Fruit fly (Drosophila melanogaster): ENCODE results near the gene CG4459.
A peak's percentile ranks its signal among the peaks of the same experiment; 100 is the strongest.

The CG4459 gene

DNA sequence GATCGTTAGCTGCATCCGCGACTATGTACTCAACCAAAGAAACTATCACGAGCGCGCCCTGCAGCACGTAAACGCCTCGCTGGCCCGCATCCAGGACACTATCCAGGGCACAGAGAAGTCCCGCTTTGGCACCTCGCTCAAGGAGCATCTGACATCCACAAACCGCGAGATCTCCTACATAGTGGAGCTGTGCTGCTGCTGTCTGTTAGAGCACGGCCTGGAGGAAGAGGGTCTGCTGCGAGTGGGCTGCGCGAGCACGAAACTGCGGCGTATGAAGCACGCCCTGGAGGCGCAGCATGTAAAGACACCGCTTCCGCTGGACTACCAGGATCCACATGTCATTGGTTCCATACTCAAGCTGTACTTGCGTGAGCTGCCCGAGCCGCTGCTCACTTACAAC is 17.4 kb downstream of the CG4459 start:
- TF ChIP-seq CG3919 (GFP tag; optimal IDR thresholded peaks at IDR 0.05): no peak
- TF ChIP-seq CG11902 (GFP tag; optimal IDR thresholded peaks at IDR 0.05): no peak
- TF ChIP-seq Ets96B (tag; optimal IDR thresholded peaks at IDR 0.05): no peak
- TF ChIP-seq CG8319 (GFP tag; optimal IDR thresholded peaks at IDR 0.05): no peak
- TF ChIP-seq CG8119 (GFP tag; IDR thresholded peaks at IDR 0.05): no peak

DNA sequence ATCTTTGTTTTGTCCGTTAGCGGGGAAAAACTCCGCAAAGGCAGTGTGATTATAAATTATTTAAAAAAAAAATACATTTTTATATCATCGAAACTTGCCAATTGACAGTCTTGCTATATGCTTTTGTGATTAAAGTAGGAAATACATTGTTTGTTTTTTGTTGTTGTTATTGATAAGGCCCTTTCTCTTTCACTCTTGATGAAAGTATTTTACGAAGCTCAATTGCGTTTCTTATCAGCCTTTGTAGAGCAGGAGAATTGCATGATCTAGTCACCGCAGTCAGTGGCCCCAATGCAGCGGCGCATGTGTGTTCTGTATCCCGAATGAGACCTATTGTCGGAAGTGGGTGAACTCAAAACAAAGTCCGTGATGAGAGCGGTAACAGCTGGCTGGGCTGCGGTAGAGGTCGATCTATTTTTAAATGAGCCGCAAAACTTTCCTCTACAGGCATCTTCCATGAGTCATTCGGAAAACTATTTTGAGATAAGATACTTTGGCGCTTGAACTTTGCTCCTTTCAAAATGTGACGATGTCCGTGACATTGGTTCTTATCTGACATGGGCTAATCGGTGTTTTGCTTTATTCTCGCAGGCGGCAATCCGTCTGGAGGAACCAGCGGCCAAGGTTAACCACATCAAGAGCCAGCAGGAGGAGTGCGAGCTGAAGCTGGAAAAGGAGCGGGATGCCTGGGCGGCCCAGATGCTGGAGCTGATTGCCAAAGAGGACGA is 18.0 kb downstream of the CG4459 start:
- TF ChIP-seq CG6808 (GFP tag; optimal IDR thresholded peaks at IDR 0.05): peak; percentile 52
- TF ChIP-seq CG6854 (GFP tag; optimal IDR thresholded peaks at IDR 0.05): peak; percentile 37
- no peak for TF ChIP-seq spab (GFP tag; optimal IDR thresholded peaks at IDR 0.05)
- peak; percentile 82 for TF ChIP-seq Eip78C (GFP tag)
- no peak for TF ChIP-seq Lpt (GFP tag; optimal IDR thresholded peaks at IDR 0.05)
- TF ChIP-seq CG6163 (GFP tag; IDR thresholded peaks at IDR 0.05): no peak
- no peak for TF ChIP-seq Hr4 (GFP tag; optimal IDR thresholded peaks at IDR 0.05)
- TF ChIP-seq CG3919 (GFP tag; optimal IDR thresholded peaks at IDR 0.05): no peak
- TF ChIP-seq Blimp-1 (GFP tag; optimal IDR thresholded peaks at IDR 0.05): no peak
- TF ChIP-seq ss (GFP tag; optimal IDR thresholded peaks at IDR 0.05): no peak
- no peak for TF ChIP-seq Gug (GFP tag; IDR thresholded peaks at IDR 0.05)
- TF ChIP-seq Eip93F (GFP tag; optimal IDR thresholded peaks at IDR 0.05): peak; percentile 48
- TF ChIP-seq Met (GFP tag; optimal IDR thresholded peaks at IDR 0.05): no peak
- TF ChIP-seq cyc (GFP tag; optimal IDR thresholded peaks at IDR 0.05): no peak
- TF ChIP-seq CG8632 (GFP tag; optimal IDR thresholded peaks at IDR 0.05): no peak
- TF ChIP-seq fd59A (GFP tag; optimal IDR thresholded peaks at IDR 0.05): no peak
- TF ChIP-seq dsx (GFP tag; optimal IDR thresholded peaks at IDR 0.05; ENCODE audit: poor library complexity, severe bottlenecking): peak; percentile 2
- no peak for TF ChIP-seq Smox (GFP tag; optimal IDR thresholded peaks at IDR 0.05)
- TF ChIP-seq net (GFP tag; optimal IDR thresholded peaks at IDR 0.05): no peak
- no peak for TF ChIP-seq lz (GFP tag; optimal IDR thresholded peaks at IDR 0.05)
- no peak for TF ChIP-seq CG9139 (GFP tag; optimal IDR thresholded peaks at IDR 0.05)
- TF ChIP-seq Ets96B (tag; optimal IDR thresholded peaks at IDR 0.05): no peak
- no peak for TF ChIP-seq CG8119 (GFP tag; IDR thresholded peaks at IDR 0.05)
- TF ChIP-seq Hr39 (GFP tag; optimal IDR thresholded peaks at IDR 0.05): no peak
- no peak for TF ChIP-seq acj6 (GFP tag; optimal IDR thresholded peaks at IDR 0.05)
- TF ChIP-seq CG6276 (GFP tag; optimal IDR thresholded peaks at IDR 0.05): no peak
- no peak for TF ChIP-seq topi (GFP tag; optimal IDR thresholded peaks at IDR 0.05)
- TF ChIP-seq CG10669 (GFP tag; optimal IDR thresholded peaks at IDR 0.05): no peak
- no peak for TF ChIP-seq dac (GFP tag; optimal IDR thresholded peaks at IDR 0.05)
- no peak for TF ChIP-seq CG11762 (GFP tag; optimal IDR thresholded peaks at IDR 0.05; ENCODE audit: insufficient read depth)
- TF ChIP-seq CG11902 (GFP tag; optimal IDR thresholded peaks at IDR 0.05): no peak
- no peak for TF ChIP-seq fkh (GFP tag; optimal IDR thresholded peaks at IDR 0.05)
- TF ChIP-seq achi (GFP tag; optimal IDR thresholded peaks at IDR 0.05): no peak
- TF ChIP-seq esn (GFP tag; optimal IDR thresholded peaks at IDR 0.05): no peak
- peak; percentile 29 for TF ChIP-seq CG32006 (GFP tag; optimal IDR thresholded peaks at IDR 0.05)
- TF ChIP-seq CG34406 (GFP tag; optimal IDR thresholded peaks at IDR 0.05): no peak
- peak; percentile 83 for TF ChIP-seq vri (GFP tag; optimal IDR thresholded peaks at IDR 0.05)
- no peak for TF ChIP-seq CG15336 (GFP tag; IDR thresholded peaks at IDR 0.05)
- no peak for TF ChIP-seq Hr38 (GFP tag; optimal IDR thresholded peaks at IDR 0.05)
- no peak for TF ChIP-seq CG7368 (GFP tag; optimal IDR thresholded peaks at IDR 0.05)
- no peak for TF ChIP-seq Ets21C (GFP tag; optimal IDR thresholded peaks at IDR 0.05)
- no peak for TF ChIP-seq CG4318 (GFP tag; optimal IDR thresholded peaks at IDR 0.05)
- TF ChIP-seq CG31627 (GFP tag; optimal IDR thresholded peaks at IDR 0.05): no peak
- TF ChIP-seq CG16779 (tag; optimal IDR thresholded peaks at IDR 0.05): no peak
- TF ChIP-seq svp (GFP tag): peak; percentile 94

Data from whole organism, prepupa.